Fruit fly (Drosophila melanogaster): ENCODE data around the gene Vml.
A peak's percentile ranks its signal among the peaks of the same experiment; 100 is the strongest.

The Vml gene

DNA sequence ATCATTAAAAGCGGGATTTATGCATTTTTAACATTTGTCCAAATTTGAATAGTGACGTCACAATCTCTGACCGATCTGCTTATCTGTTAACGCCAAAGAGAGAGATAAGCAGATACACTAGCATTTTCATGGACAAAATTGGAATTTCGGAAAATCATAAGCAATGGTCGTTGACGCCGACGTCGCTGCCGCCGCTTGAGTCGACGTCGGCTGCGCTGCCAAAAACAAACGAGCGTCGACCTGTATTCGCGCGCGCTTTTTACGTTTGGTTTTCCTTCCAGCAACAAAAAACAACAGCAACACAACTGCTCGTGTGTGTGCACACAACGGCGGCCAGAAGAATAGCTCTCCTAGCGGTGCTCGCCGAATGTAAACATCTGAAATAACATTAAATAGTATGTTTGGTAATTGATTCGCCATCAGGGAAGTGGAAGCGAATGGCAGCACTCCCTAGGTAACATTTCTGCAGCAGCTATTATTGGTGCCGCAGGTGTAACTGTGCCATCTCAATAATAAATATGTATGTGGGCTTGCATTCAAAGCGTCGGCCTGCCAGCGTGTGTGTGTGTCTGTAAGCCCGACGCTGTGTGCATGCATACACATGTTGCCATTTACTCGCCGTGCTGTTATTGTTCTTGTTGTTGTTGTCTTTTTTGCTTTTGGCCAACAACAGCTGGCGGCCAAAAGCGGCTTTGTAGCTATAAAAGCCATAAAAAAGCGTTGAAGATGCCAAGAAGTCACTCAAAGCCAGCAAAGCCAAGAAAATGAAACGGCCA lies 24.9 kb downstream of the Vml start:
- TF ChIP-seq tai (GFP tag; optimal IDR thresholded peaks at IDR 0.05), result peak; percentile 95
- peak; percentile 99 for TF ChIP-seq h (GFP tag; optimal IDR thresholded peaks at IDR 0.05)
- peak; percentile 92 for TF ChIP-seq CrebA (GFP tag; optimal IDR thresholded peaks at IDR 0.05; ENCODE audit: borderline replicate concordance)
- TF ChIP-seq sage (GFP tag; optimal IDR thresholded peaks at IDR 0.05), result peak; percentile 98
- TF ChIP-seq rgr (GFP tag; optimal IDR thresholded peaks at IDR 0.05), result peak; percentile 99
- no peak for TF ChIP-seq Dif (GFP tag; optimal IDR thresholded peaks at IDR 0.05; ENCODE audit: partially characterized antibody)
- peak; percentile 98 for TF ChIP-seq CG32264 (GFP tag; optimal IDR thresholded peaks at IDR 0.05)
- peak; percentile 92 for TF ChIP-seq Rel (GFP tag; optimal IDR thresholded peaks at IDR 0.05)
- TF ChIP-seq Rel (tag; optimal IDR thresholded peaks at IDR 0.05), result peak; percentile 90
- peak; percentile 96 for TF ChIP-seq woc (GFP tag; optimal IDR thresholded peaks at IDR 0.05)
- peak; percentile 99 for TF ChIP-seq br (GFP tag; optimal IDR thresholded peaks at IDR 0.05)
- peak; percentile 2 for TF ChIP-seq Dfd (GFP tag; optimal IDR thresholded peaks at IDR 0.05)
- peak; percentile 99 for TF ChIP-seq dmrt93B (GFP tag; optimal IDR thresholded peaks at IDR 0.05)
- TF ChIP-seq Jra (GFP tag; optimal IDR thresholded peaks at IDR 0.05), result peak; percentile 98
- TF ChIP-seq N (GFP tag; optimal IDR thresholded peaks at IDR 0.05), result no peak
- peak; percentile 94 for TF ChIP-seq dsf (GFP tag; optimal IDR thresholded peaks at IDR 0.05; ENCODE audit: borderline replicate concordance)
- TF ChIP-seq OdsH (GFP tag; optimal IDR thresholded peaks at IDR 0.05), result peak; percentile 98
- peak; percentile 7 for TF ChIP-seq jim (GFP tag; optimal IDR thresholded peaks at IDR 0.05)
- peak; percentile 95 to 98 for TF ChIP-seq foxo (GFP tag; optimal IDR thresholded peaks at IDR 0.05)
- no peak for TF ChIP-seq lola (GFP tag; optimal IDR thresholded peaks at IDR 0.05)
- TF ChIP-seq dl (GFP tag; optimal IDR thresholded peaks at IDR 0.05; ENCODE audit: insufficient read depth in 1 of 2, partially characterized antibody in 2 of 2), result peak in 1 of 2 experiments; percentile 10
- peak; percentile 98 for TF ChIP-seq Hnf4 (GFP tag; optimal IDR thresholded peaks at IDR 0.05)
- TF ChIP-seq CG9705 (GFP tag; optimal IDR thresholded peaks at IDR 0.05), result peak; percentile 95
- peak; percentile 90 for TF ChIP-seq brk (GFP tag; optimal IDR thresholded peaks at IDR 0.05)
- TF ChIP-seq pan (optimal IDR thresholded peaks at IDR 0.05), result no peak
- peak; percentile 93 for TF ChIP-seq Mio (GFP tag; optimal IDR thresholded peaks at IDR 0.05)
- peak; percentile 99 for TF ChIP-seq fru (GFP tag; optimal IDR thresholded peaks at IDR 0.05)
- peak; percentile 97 for TF ChIP-seq psq (GFP tag; optimal IDR thresholded peaks at IDR 0.05)
- TF ChIP-seq Abd-B (GFP tag; optimal IDR thresholded peaks at IDR 0.05), result no peak
- TF ChIP-seq Vsx2 (GFP tag; optimal IDR thresholded peaks at IDR 0.05; ENCODE audit: partially characterized antibody), result no peak
- TF ChIP-seq Sp1 (GFP tag; optimal IDR thresholded peaks at IDR 0.05), result peak; percentile 99
- TF ChIP-seq Myc (optimal IDR thresholded peaks at IDR 0.05), result no peak
- no peak for TF ChIP-seq usp (GFP tag; optimal IDR thresholded peaks at IDR 0.05)
- TF ChIP-seq Hr78 (GFP tag; optimal IDR thresholded peaks at IDR 0.05), result no peak
- TF ChIP-seq Hr83 (GFP tag; optimal IDR thresholded peaks at IDR 0.05; ENCODE audit: poor library complexity, severe bottlenecking), result peak; percentile 93
- TF ChIP-seq ey (GFP tag; optimal IDR thresholded peaks at IDR 0.05), result peak; percentile 99
- TF ChIP-seq GATAd (GFP tag; optimal IDR thresholded peaks at IDR 0.05), result peak; percentile 90
- peak; percentile 99 for TF ChIP-seq HLH106 (tag; optimal IDR thresholded peaks at IDR 0.05)
- peak; percentile 88 for TF ChIP-seq sv (GFP tag; optimal IDR thresholded peaks at IDR 0.05)

DNA sequence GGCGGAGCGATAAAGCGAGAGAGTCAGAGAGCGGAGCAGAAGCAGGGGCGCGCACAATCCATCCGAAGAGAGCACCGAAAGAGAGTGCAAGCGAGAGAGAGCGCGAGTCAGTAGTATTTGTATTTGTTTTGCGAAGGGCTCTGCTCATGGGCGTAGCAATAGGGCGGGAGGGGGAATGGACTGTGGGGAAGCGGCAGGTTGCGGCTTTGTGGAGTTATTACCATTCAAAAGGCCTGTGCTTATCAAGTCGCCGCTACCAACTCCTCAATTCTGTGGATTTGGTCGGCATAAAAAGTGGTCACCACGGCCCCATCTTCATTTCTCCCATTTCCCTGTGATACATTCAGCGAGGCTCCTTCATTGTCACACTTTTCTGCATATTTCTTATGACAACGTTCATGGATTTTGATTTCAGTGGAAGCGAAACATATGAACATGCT lies 25.5 kb downstream of the Vml start:
- TF ChIP-seq sv (GFP tag; optimal IDR thresholded peaks at IDR 0.05) (no peak), ey (GFP tag; optimal IDR thresholded peaks at IDR 0.05) (peak; percentile 64), Hr78 (GFP tag; optimal IDR thresholded peaks at IDR 0.05) (no peak), N (GFP tag; optimal IDR thresholded peaks at IDR 0.05) (no peak), usp (GFP tag; optimal IDR thresholded peaks at IDR 0.05) (no peak), lola (GFP tag; optimal IDR thresholded peaks at IDR 0.05) (no peak), Rel (GFP tag; optimal IDR thresholded peaks at IDR 0.05) (no peak), Rel (tag; optimal IDR thresholded peaks at IDR 0.05) (no peak), sage (GFP tag; optimal IDR thresholded peaks at IDR 0.05) (no peak), HLH106 (tag; optimal IDR thresholded peaks at IDR 0.05) (peak; percentile 79), Dfd (GFP tag; optimal IDR thresholded peaks at IDR 0.05) (no peak), rgr (GFP tag; optimal IDR thresholded peaks at IDR 0.05) (peak; percentile 77), dsf (GFP tag; optimal IDR thresholded peaks at IDR 0.05; ENCODE audit: borderline replicate concordance) (no peak), CG32264 (GFP tag; optimal IDR thresholded peaks at IDR 0.05) (no peak), br (GFP tag; optimal IDR thresholded peaks at IDR 0.05) (peak; percentile 9), Myc (optimal IDR thresholded peaks at IDR 0.05) (no peak), psq (GFP tag; optimal IDR thresholded peaks at IDR 0.05) (peak; percentile 54), brk (GFP tag; optimal IDR thresholded peaks at IDR 0.05) (no peak), h (GFP tag; optimal IDR thresholded peaks at IDR 0.05) (peak; percentile 40), jim (GFP tag; optimal IDR thresholded peaks at IDR 0.05) (no peak), OdsH (GFP tag; optimal IDR thresholded peaks at IDR 0.05) (peak; percentile 69), dmrt93B (GFP tag; optimal IDR thresholded peaks at IDR 0.05) (peak; percentile 70), Abd-B (GFP tag; optimal IDR thresholded peaks at IDR 0.05) (no peak), CrebA (GFP tag; optimal IDR thresholded peaks at IDR 0.05; ENCODE audit: borderline replicate concordance) (no peak), Mio (GFP tag; optimal IDR thresholded peaks at IDR 0.05) (no peak), pan (optimal IDR thresholded peaks at IDR 0.05) (no peak), tai (GFP tag; optimal IDR thresholded peaks at IDR 0.05) (no peak), Jra (GFP tag; optimal IDR thresholded peaks at IDR 0.05) (no peak), fru (GFP tag; optimal IDR thresholded peaks at IDR 0.05) (peak; percentile 72), woc (GFP tag; optimal IDR thresholded peaks at IDR 0.05) (no peak), GATAd (GFP tag; optimal IDR thresholded peaks at IDR 0.05) (no peak), foxo (GFP tag; optimal IDR thresholded peaks at IDR 0.05) (peak in 1 of 2 experiments; percentile 70), Dif (GFP tag; optimal IDR thresholded peaks at IDR 0.05; ENCODE audit: partially characterized antibody) (peak; percentile 95), Hr83 (GFP tag; optimal IDR thresholded peaks at IDR 0.05; ENCODE audit: poor library complexity, severe bottlenecking) (no peak), Sp1 (GFP tag; optimal IDR thresholded peaks at IDR 0.05) (peak; percentile 67), Vsx2 (GFP tag; optimal IDR thresholded peaks at IDR 0.05; ENCODE audit: partially characterized antibody) (peak; percentile 83), CG9705 (GFP tag; optimal IDR thresholded peaks at IDR 0.05) (peak; percentile 57), dl (GFP tag; optimal IDR thresholded peaks at IDR 0.05; ENCODE audit: insufficient read depth in 1 of 2, partially characterized antibody in 2 of 2) (peak; percentile 90 to 95), Hnf4 (GFP tag; optimal IDR thresholded peaks at IDR 0.05) (no peak)
